Fruit fly (Drosophila melanogaster): ENCODE data around the gene lz.

DNA sequence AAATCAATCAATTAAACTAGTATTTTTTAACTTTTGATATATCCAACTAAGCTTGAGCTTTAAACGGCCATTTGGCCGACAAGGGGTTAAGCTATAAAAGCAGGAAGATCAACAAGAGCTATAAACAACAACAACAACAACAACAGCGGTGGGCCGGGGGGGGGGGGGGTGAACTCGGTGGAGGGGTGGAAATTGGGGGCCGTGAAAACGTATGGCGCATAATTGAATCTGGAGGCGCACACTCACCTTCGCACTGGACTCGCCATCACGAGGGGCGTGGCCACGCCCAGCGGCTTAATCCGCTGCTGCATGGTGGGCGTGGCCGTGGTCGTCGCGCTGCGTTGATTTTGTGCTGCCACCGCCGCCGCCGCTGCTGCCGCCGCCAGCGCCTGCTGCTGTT, 47.8 kb downstream of the lz start:
- TF ChIP-seq Dif (GFP tag; optimal IDR thresholded peaks at IDR 0.05; ENCODE audit: partially characterized antibody), result no peak
- TF ChIP-seq sv (GFP tag; optimal IDR thresholded peaks at IDR 0.05), result no peak

All from whole organism, wandering third instar larva.